Fruit fly (Drosophila melanogaster) S2 (cell line): ENCODE data around the gene Agpat2.

ENCODE experiments used
- CG8478 ChIP-seq: fragments of >200 bp; optimal IDR thresholded peaks from 2 replicates; lab custom pipeline; 2018
- CTCF ChIP-seq, 2 experiments: fragments of >200 bp; optimal IDR thresholded peaks; 2 replicates each; lab custom pipeline; 2018

DNA sequence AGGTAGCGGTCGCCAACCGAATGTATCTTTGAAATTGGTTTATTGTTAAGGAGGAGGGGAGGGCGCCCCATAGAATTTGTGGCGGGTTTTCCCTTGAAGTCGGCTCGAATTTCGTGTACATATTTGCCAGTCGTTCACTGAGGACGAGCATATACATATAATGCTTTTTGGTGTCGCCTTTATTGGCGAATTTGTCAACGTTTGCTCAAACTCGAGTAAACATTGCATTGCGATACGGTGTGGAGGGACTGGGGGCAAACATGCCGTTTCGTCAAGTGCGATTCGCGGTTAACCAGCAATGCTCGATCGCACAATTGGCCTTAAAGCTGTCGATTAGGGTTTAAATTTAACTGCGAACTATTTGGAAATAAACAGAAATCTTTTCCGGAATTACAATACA is 46.2 kb downstream of the Agpat2 start:
- TF ChIP-seq CG8478 (lab: Kevin White, UChicago) (no peak), CTCF (optimal IDR thresholded peaks at IDR 0.05; lab: Kevin White, UChicago) (no peak)
